Fruit fly (Drosophila melanogaster): ENCODE results near the gene Uros2.

DNA sequence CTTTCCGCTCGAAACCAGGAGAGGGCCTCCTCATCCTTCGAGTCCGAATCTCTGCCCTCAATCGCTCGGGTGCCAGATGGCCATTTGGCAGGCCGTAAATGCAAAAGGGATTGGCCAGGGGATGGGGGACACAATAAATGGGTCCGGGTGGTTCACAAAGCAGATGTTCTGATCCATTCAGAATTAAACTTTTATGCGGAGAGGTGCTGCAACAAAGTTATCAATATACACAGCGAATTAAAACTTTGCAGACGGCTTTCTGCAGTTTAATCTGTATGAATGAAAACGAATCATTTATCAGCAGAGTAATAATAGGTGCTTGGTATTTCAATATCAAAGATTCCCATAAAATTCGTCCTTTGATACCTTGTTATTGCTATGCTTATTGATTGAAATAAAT, 19.0 kb downstream of the Uros2 start:
- TF ChIP-seq al (GFP tag; IDR thresholded peaks at IDR 0.05) = no peak
- TF ChIP-seq CrebB (tag; optimal IDR thresholded peaks at IDR 0.05) = no peak
- TF ChIP-seq odd (GFP tag; optimal IDR thresholded peaks at IDR 0.05) = no peak
- no peak for TF ChIP-seq CG17568 (GFP tag; optimal IDR thresholded peaks at IDR 0.05)
- TF ChIP-seq CG18262 (tag; optimal IDR thresholded peaks at IDR 0.05) = no peak
- TF ChIP-seq CG13775 (GFP tag; optimal IDR thresholded peaks at IDR 0.05) = no peak
- no peak for TF ChIP-seq ci (GFP tag; IDR thresholded peaks at IDR 0.05)
- no peak for TF ChIP-seq ranshi (GFP tag; IDR thresholded peaks at IDR 0.05)
- TF ChIP-seq CG16815 (GFP tag; optimal IDR thresholded peaks at IDR 0.05) = no peak
- no peak for TF ChIP-seq CG10366 (GFP tag; IDR thresholded peaks at IDR 0.05)
- no peak for TF ChIP-seq Ada2b (GFP tag; IDR thresholded peaks at IDR 0.05)

Data from whole organism, embryonic.